Worm (Caenorhabditis elegans) whole organism, L1 larva: ENCODE results near the gene C23G10.11.

ENCODE experiments used
- ceh-8 ChIP-seq: fragments of 200-800 bp; sonication (Bioruptor generic); optimal IDR thresholded peaks from 2 replicates; lab custom pipeline; 2018; ENCODE audit warnings: mild to moderate bottlenecking, missing genetic modification characterization, moderate library complexity, missing compliant biosample characterization
- dpl-1 ChIP-seq, 3 experiments: fragments of 150-350 bp in 2 of 3; sonication (generic microtip) in 1 of 3; optimal IDR thresholded peaks; 2 replicates each; lab custom pipeline; 2014 to 2017; ENCODE audit warnings: missing biosample characterization in 3 of 3, missing genetic modification characterization in 3 of 3, missing genetic modification reagents in 3 of 3
- egl-27 ChIP-seq, 2 experiments: fragments of 150-350 bp in 1 of 2; sonication (generic microtip); optimal IDR thresholded peaks; 3 replicates each; lab custom pipeline; 2017 to 2018; ENCODE audit warnings: missing biosample characterization in 2 of 2, missing genetic modification characterization in 2 of 2, missing genetic modification reagents in 2 of 2
- jun-1 ChIP-seq: fragments of 150-350 bp; optimal IDR thresholded peaks from 2 replicates; lab custom pipeline; 2014; ENCODE audit warnings: missing biosample characterization, missing genetic modification reagents, missing genetic modification characterization
- nhr-76 ChIP-seq: sonication (generic microtip); optimal IDR thresholded peaks from 2 replicates; lab custom pipeline; 2017; ENCODE audit warnings: missing biosample characterization, missing genetic modification characterization
- unc-62 ChIP-seq: fragments of 150-350 bp; optimal IDR thresholded peaks from 2 replicates; lab custom pipeline; 2014; ENCODE audit warnings: missing biosample characterization, missing genetic modification reagents, missing genetic modification characterization

DNA sequence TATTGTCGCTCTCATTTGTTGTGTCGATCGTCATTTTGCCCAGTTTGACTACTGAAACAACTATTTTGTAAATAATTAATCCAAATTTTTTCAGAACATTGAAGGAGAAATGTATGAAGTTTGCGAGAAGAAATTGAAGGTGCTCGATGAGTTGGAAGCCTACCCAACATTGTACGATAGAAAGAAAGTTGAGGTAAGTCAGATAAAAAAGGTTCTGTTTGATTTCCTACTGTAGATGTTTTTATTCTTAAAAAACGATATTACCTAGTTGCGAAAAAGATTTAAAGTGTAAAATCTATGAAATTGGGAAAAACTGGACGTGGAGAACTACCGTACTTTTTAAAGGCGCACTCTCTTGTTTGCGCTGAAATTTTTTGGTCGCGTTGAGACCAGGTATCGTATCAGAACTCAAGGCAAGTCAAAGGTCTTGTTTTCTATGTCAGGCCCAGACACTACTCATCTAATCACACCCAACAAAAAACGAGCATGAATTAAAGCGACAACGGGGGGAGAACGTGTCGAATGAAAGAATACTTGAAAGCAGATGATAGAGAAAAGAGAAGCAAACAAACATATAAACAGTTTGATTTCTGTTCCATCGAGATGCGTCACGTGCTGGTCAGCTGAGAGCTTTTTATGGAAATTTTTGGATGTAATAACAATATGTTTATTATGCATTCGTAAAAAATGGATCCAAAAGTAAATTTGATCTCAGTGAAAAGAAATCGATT is 46.7 kb downstream of the C23G10.11 start, which contains the start of gene efk-1:
- TF ChIP-seq egl-27 (tag; optimal IDR thresholded peaks at IDR 0.05; lab: Kevin White, UChicago) (no peak), ceh-8 (GFP tag; lab: Kevin White, UChicago) (no peak), dpl-1 (GFP tag; optimal IDR thresholded peaks at IDR 0.05; lab: Kevin White, UChicago) (no peak), jun-1 (no peak), unc-62 (GFP tag; lab: Kevin White, UChicago) (no peak), nhr-76 (tag; lab: Kevin White, UChicago) (no peak)
